Worm (Caenorhabditis elegans): ENCODE measurements around the gene his-16.
A peak's percentile ranks its signal among the peaks of the same experiment; 100 is the strongest.

The his-16 gene

DNA sequence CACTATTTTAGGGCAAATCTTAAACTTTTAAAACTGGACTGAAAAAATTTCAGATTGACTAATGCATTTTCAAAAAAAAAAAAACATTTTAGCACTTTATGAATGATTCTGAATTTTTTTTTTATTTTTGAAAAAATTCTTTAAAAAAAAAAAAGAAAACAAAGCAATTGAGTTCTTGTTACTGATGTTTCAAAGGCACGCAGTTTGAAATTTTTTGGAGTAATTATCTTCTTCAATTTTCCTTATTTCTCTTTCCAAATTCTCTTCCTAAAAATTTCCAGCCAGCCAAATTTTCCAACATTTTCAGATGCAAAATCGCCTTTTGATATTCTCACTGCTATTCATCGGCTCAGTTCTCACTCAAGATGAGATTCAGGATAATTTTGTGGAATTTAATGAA, 34.1 kb upstream of the his-16 start, which contains the start of gene F08G2.8:
Gene F08G2.8, plus strand, starts transcription at position 301 of the 400 bp plus-strand sequence.
- TF ChIP-seq ceh-45 (GFP tag; IDR thresholded peaks at IDR 0.05), result no peak
- no peak for TF ChIP-seq ceh-31 (tag; optimal IDR thresholded peaks at IDR 0.05)
- no peak for TF ChIP-seq hlh-8 (tag; optimal IDR thresholded peaks at IDR 0.05)

DNA sequence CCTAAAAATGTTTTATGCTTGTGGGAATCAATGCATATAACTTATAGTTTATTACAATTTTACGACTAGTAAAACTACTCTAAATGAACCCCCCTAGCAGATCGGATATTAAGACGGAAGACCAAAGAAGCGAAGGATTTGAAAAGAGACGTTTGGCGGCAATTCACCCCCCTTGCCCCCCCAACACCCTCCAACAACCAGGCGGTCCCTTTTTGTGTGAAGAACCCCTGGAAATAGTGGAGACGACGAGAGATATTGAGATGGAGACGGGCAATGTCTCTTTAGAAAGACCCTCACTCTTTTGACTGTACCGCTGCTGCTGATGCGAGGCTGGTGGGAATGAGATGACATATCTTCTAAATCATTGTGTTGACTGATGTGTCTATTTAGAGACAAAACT, 29.4 kb upstream of the his-16 start:
- TF ChIP-seq nhr-11 (tag; optimal IDR thresholded peaks at IDR 0.05) (no peak), nhr-232 (tag; optimal IDR thresholded peaks at IDR 0.05) (no peak), unc-55 (GFP tag; optimal IDR thresholded peaks at IDR 0.05) (no peak), unc-3 (GFP tag; conservative IDR thresholded peaks at IDR 0.05) (no peak), unc-3 (tag; optimal IDR thresholded peaks at IDR 0.05) (no peak), pha-4 (tag; optimal IDR thresholded peaks at IDR 0.05) (no peak), ceh-2 (tag; optimal IDR thresholded peaks at IDR 0.05) (no peak), ceh-14 (tag; optimal IDR thresholded peaks at IDR 0.05) (no peak)

DNA sequence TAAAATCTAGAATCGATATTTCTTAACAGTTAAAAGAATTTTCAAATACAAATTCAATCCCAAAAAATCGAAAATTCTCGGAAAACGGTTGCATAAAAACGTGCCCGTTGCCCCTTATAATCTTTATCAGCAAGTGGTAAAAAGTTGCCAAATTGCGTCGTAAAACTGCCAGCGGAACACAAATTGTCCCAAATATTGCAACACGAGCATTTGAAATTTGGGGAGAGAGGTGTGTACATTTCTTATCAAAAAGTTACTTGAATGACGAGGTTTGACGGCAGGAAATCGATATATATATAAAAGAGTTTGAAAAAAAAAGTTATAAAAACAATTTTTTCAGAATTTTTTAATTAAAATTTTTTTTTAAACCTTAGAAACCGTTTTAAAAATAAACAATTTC, 28.1 kb upstream of the his-16 start:
- TF ChIP-seq nhr-11 (tag; optimal IDR thresholded peaks at IDR 0.05) (no peak), ceh-9 (tag; optimal IDR thresholded peaks at IDR 0.05) (no peak), elt-2 (tag; optimal IDR thresholded peaks at IDR 0.05) (peak; percentile 4), elt-4 (tag; optimal IDR thresholded peaks at IDR 0.05) (no peak)

DNA sequence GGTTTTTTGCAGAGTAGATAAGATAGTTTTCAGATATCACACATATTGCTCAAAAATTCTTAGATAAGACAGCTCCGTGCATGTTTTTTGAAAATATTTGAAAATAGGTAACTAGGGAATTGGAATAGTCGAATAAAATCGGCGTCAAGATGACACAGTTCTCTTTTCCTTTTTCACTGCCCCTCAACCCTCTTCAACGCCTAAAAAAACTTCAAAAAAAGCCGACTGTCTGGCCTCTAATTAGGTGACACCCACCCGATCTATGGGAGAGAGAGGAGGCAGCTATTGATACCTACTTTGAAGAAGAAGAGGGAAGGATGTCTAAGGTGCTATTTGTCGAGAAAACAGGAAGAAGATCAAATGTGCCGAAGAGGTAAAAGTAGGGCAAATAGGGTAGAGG, 24.4 kb upstream of the his-16 start:
- TF ChIP-seq dmd-4 (tag; optimal IDR thresholded peaks at IDR 0.05; ENCODE audit: borderline replicate concordance) (no peak), unc-86 (tag; optimal IDR thresholded peaks at IDR 0.05) (no peak), mec-3 (tag; optimal IDR thresholded peaks at IDR 0.05; ENCODE audit: borderline replicate concordance) (no peak), elt-4 (tag; optimal IDR thresholded peaks at IDR 0.05) (no peak), ceh-34 (tag; optimal IDR thresholded peaks at IDR 0.05) (no peak), madf-2 (tag; optimal IDR thresholded peaks at IDR 0.05) (no peak), pha-2 (tag; optimal IDR thresholded peaks at IDR 0.05) (no peak), elt-2 (tag; optimal IDR thresholded peaks at IDR 0.05) (no peak), lin-11 (tag; optimal IDR thresholded peaks at IDR 0.05) (no peak), K09A11.1 (tag; optimal IDR thresholded peaks at IDR 0.05; ENCODE audit: insufficient read depth) (no peak), sox-2 (GFP tag; IDR thresholded peaks at IDR 0.05) (no peak), ttx-3 (tag; optimal IDR thresholded peaks at IDR 0.05) (no peak), ceh-19 (GFP tag; optimal IDR thresholded peaks at IDR 0.05) (no peak)

DNA sequence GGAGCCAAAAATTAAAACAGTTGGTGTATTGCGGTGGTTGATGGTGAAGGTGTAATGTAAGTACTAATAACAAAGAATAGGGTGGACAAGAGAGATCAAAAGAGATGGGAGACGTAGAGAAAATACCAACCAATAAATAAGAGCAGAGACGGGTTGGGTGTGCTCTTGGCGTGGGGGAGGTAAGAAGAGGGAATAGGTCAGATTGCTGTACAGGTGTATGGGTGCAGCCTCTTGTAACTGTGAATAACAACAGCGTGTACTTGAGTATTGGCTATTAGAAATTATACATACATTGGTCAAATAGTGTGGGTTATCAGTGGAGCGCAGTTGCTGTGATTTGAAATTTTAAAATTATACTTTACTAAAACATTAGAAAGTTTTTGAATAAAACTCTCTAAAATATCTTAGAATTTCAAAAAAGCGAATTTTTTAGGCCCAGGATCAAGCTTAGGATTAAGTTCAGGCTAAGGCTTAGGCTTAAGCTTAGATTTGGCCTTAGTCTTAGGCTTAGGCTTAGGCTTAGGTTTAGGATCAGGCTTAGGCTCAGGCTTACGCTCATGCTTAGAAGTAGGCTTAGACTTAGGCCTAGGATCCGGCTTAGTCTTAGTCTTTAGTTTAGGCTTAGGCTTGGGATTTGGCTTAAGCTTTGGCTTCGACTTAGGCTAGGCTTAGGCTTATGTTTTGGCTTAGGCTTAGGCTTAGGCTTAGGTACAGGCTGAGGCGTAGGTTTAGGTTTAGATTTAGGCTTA, 23.3 kb upstream of the his-16 start, which contains the start of gene F08G2.7:
Gene F08G2.7, minus strand, starts transcription at position 51 of the 749 bp plus-strand sequence.
- TF ChIP-seq dve-1 (tag; optimal IDR thresholded peaks at IDR 0.05) (peak; percentile 85), nhr-11 (tag; optimal IDR thresholded peaks at IDR 0.05) (no peak)

DNA sequence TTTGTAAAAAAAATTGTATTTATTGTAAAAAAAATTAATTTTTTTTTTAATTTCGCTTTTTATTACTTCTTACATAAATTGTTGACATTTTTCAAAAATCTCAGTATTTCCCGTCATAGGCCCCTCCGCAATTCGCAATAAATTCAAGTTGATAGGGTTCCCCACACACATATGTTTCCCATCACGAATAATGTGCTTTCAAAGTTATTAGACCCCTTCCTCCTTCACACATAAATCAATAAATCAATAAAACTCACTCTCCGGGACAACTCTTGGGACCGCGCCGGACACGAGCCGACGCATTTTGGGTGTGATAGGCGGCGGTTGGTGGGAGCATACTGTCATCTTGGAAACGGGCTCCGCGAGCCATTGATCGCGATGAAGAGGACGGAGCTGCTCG, 21.5 kb upstream of the his-16 start:
- no peak for TF ChIP-seq odd-2 (tag; optimal IDR thresholded peaks at IDR 0.05)
- TF ChIP-seq hlh-8 (tag; optimal IDR thresholded peaks at IDR 0.05), result no peak
- no peak for TF ChIP-seq ceh-48 (tag; optimal IDR thresholded peaks at IDR 0.05)

DNA sequence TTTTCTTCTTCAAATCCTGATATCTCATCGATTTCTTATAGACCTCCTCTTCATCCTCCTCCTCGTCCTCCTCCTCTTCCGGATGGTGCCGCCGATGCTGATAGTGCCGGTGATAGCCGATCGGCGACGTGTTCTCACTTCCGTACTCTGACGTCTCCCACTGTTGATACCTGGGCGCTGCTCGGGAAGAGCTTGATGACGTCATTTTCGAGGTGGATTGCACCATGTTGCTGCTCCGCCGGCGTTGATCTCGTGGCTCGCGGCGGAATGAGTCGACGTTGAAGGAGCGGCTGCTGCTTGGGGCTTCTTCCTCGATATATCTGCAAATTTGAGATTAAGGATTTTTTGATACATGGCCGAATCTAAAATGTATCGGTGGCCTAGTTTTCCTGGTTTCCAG, 20.5 kb upstream of the his-16 start:
- TF ChIP-seq zip-5 (tag; optimal IDR thresholded peaks at IDR 0.05) (no peak), tbx-2 (tag; optimal IDR thresholded peaks at IDR 0.05) (no peak), hlh-15 (tag; optimal IDR thresholded peaks at IDR 0.05) (no peak), syd-9 (tag; optimal IDR thresholded peaks at IDR 0.05) (no peak), ceh-6 (GFP tag; optimal IDR thresholded peaks at IDR 0.05) (no peak), pag-3 (tag; optimal IDR thresholded peaks at IDR 0.05; ENCODE audit: borderline replicate concordance) (no peak), eyg-1 (tag; optimal IDR thresholded peaks at IDR 0.05) (no peak), pha-4 (tag; optimal IDR thresholded peaks at IDR 0.05) (no peak), ceh-22 (tag; optimal IDR thresholded peaks at IDR 0.05) (no peak), elt-2 (tag; optimal IDR thresholded peaks at IDR 0.05) (no peak)

Measured in whole organism, late embryonic.